Worm (Caenorhabditis elegans): ENCODE data around the gene T07A5.7.
A peak's percentile ranks its signal among the peaks of the same experiment; 100 is the strongest.

Gene T07A5.7

DNA sequence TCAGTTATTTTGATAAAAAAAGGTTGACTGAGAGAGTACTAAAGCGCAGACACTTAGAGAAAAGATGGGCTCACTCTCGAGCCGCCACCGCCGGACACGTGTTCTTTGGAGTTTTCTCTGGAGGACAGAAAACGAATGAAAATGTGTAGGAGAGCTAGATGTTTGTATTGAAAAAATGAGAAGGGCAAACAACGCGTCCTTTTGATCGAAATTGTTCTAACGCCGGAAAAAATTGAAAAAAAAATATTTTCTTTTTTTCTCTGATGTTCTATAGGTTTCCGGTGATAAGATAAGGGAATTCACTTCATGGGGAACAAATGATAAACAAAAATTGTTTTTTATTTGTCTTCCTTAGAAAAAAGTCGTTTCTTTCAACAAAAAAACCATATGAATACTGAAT lies 18.9 kb upstream of the T07A5.7 start (continued):
- no peak for TF ChIP-seq madf-9 (GFP tag; conservative IDR thresholded peaks at IDR 0.05)
- TF ChIP-seq nhr-76 (tag; optimal IDR thresholded peaks at IDR 0.05): no peak
- no peak for TF ChIP-seq T26A8.4 (GFP tag; IDR thresholded peaks at IDR 0.05)
- no peak for TF ChIP-seq cey-2 (tag; optimal IDR thresholded peaks at IDR 0.05; ENCODE audit: borderline replicate concordance, insufficient read depth)
- no peak for TF ChIP-seq php-3 (GFP tag; IDR thresholded peaks at IDR 0.05)
- TF ChIP-seq lin-1 (GFP tag; IDR thresholded peaks at IDR 0.05): 0 out of 2 replicates have a peak, but pooled peaks have one; percentile 7
- TF ChIP-seq daf-8 (GFP tag; IDR thresholded peaks at IDR 0.05): no peak
- TF ChIP-seq daf-16 (GFP tag; optimal IDR thresholded peaks at IDR 0.05): peak in 1 of 2 experiments; percentile 61
- TF ChIP-seq daf-16 (tag; optimal IDR thresholded peaks at IDR 0.05): peak; percentile 87
- no peak for TF ChIP-seq lim-7 (GFP tag; IDR thresholded peaks at IDR 0.05)
- TF ChIP-seq ZK546.5 (tag; optimal IDR thresholded peaks at IDR 0.05): no peak
- TF ChIP-seq lin-39 (tag; optimal IDR thresholded peaks at IDR 0.05): no peak
- TF ChIP-seq daf-12 (tag; optimal IDR thresholded peaks at IDR 0.05): no peak
- no peak for TF ChIP-seq nhr-77 (tag; optimal IDR thresholded peaks at IDR 0.05)
- TF ChIP-seq F26F4.8 (GFP tag; conservative IDR thresholded peaks at IDR 0.05): no peak
- TF ChIP-seq Y75B8A.6 (GFP tag; IDR thresholded peaks at IDR 0.05): no peak
- TF ChIP-seq nhr-237 (tag; optimal IDR thresholded peaks at IDR 0.05): no peak
- no peak for TF ChIP-seq ctbp-1 (GFP tag; IDR thresholded peaks at IDR 0.05)
- peak; percentile 62 for TF ChIP-seq nhr-28 (tag; optimal IDR thresholded peaks at IDR 0.05)
- TF ChIP-seq D1046.2 (GFP tag; IDR thresholded peaks at IDR 0.05): no peak
- TF ChIP-seq dve-1 (tag; optimal IDR thresholded peaks at IDR 0.05; ENCODE audit: insufficient read depth): peak; percentile 63

DNA sequence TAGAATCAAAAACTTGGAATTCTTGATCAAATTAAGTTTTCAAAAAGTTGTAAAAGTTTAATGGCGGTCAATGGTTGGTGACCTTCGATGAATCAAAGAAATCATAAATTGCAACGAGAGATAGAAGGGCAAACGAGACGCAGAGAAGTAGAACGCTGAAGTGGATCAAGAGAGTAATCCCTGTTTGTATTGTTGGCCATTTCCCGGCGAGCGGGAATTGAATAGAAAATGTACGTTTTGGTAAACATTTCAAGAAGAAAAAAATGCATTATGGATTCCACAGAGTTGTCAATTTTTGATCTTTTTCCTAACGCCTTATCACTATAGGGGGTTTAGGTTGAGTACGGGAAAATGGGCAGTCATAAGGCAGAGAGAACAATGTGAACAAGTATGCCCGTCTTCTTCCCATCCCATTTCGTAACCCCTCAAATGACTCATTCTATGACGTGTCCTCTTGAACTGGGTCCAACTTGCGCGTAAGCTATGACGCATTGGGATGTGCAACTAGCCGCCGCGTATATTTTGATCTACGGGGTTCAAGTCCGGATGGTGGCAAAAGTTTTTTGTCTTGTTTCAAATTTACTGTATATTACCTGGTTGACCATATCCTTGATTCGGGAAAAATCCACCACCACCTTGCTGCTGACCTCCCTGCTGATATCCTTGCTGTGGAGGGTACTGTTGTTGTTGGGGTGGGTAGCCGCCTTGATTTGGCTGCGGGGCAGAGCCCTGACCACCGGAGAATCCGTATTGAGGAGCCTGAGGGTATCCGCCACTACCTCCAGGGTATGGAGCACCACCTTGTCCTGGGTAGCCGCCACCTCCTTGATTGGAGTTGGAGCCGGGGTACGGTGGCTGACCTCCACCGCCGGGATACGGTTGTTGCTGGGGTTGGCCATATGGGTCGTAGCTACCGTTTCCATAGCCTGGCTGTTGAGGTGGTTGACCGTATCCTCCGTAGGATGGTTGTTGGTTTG lies 17.9 kb upstream of the T07A5.7 start:
- TF ChIP-seq ztf-11 (tag; optimal IDR thresholded peaks at IDR 0.05): no peak
- TF ChIP-seq F37D6.2 (tag; optimal IDR thresholded peaks at IDR 0.05): no peak
- no peak for TF ChIP-seq snpc-1.2 (GFP tag; IDR thresholded peaks at IDR 0.05)
- no peak for TF ChIP-seq unc-130 (GFP tag; optimal IDR thresholded peaks at IDR 0.05)
- no peak for TF ChIP-seq lim-7 (GFP tag; IDR thresholded peaks at IDR 0.05)
- no peak for TF ChIP-seq attf-4 (tag; optimal IDR thresholded peaks at IDR 0.05)
- TF ChIP-seq Y105C5A.15 (GFP tag; IDR thresholded peaks at IDR 0.05): no peak
- TF ChIP-seq lin-15B (tag; optimal IDR thresholded peaks at IDR 0.05): no peak
- no peak for TF ChIP-seq R02D3.7 (tag; optimal IDR thresholded peaks at IDR 0.05)
- TF ChIP-seq nhr-77 (tag; optimal IDR thresholded peaks at IDR 0.05): no peak
- no peak for TF ChIP-seq dpl-1 (GFP tag; optimal IDR thresholded peaks at IDR 0.05)
- peak; percentile 0 for TF ChIP-seq hlh-11 (tag; optimal IDR thresholded peaks at IDR 0.05)
- TF ChIP-seq T20F7.1 (GFP tag; optimal IDR thresholded peaks at IDR 0.05): no peak
- no peak for TF ChIP-seq ceh-44 (GFP tag; IDR thresholded peaks at IDR 0.05)
- peak; percentile 89 for TF ChIP-seq set-16 (GFP tag; IDR thresholded peaks at IDR 0.05)
- TF ChIP-seq zip-11 (GFP tag; IDR thresholded peaks at IDR 0.05): no peak
- TF ChIP-seq skn-1 (tag; optimal IDR thresholded peaks at IDR 0.05): no peak
- no peak for TF ChIP-seq F44E2.7 (GFP tag; IDR thresholded peaks at IDR 0.05)
- TF ChIP-seq T26A8.4 (GFP tag; IDR thresholded peaks at IDR 0.05): no peak
- no peak for TF ChIP-seq pqm-1 (tag; optimal IDR thresholded peaks at IDR 0.05)
- no peak for TF ChIP-seq nhr-76 (tag; optimal IDR thresholded peaks at IDR 0.05)
- no peak for TF ChIP-seq mes-2 (tag; optimal IDR thresholded peaks at IDR 0.05; ENCODE audit: poor library complexity, severe bottlenecking)
- TF ChIP-seq lsy-2 (tag; optimal IDR thresholded peaks at IDR 0.05): no peak
- no peak for TF ChIP-seq Y75B8A.6 (GFP tag; IDR thresholded peaks at IDR 0.05)
- no peak for TF ChIP-seq nhr-102 (tag; optimal IDR thresholded peaks at IDR 0.05)
- TF ChIP-seq ceh-32 (tag; optimal IDR thresholded peaks at IDR 0.05; ENCODE audit: poor library complexity): no peak
- no peak for TF ChIP-seq snpc-4 (tag; optimal IDR thresholded peaks at IDR 0.05)
- peak; percentile 13 for TF ChIP-seq dve-1 (tag; optimal IDR thresholded peaks at IDR 0.05; ENCODE audit: insufficient read depth)
- TF ChIP-seq aha-1 (tag): no peak
- TF ChIP-seq lin-1 (GFP tag; IDR thresholded peaks at IDR 0.05): no peak
- no peak for TF ChIP-seq mdl-1 (tag; optimal IDR thresholded peaks at IDR 0.05)
- no peak for TF ChIP-seq nhr-10 (tag; optimal IDR thresholded peaks at IDR 0.05)
- no peak for TF ChIP-seq daf-16 (GFP tag; optimal IDR thresholded peaks at IDR 0.05)
- peak; percentile 44 for TF ChIP-seq daf-16 (tag; optimal IDR thresholded peaks at IDR 0.05)
- TF ChIP-seq F26F4.8 (GFP tag; conservative IDR thresholded peaks at IDR 0.05): no peak
- TF ChIP-seq mxl-2 (GFP tag; conservative IDR thresholded peaks at IDR 0.05): no peak
- no peak for TF ChIP-seq lin-13 (GFP tag; optimal IDR thresholded peaks at IDR 0.05)
